Worm (Caenorhabditis elegans): ENCODE measurements around the gene ndx-9.

The ndx-9 gene

DNA sequence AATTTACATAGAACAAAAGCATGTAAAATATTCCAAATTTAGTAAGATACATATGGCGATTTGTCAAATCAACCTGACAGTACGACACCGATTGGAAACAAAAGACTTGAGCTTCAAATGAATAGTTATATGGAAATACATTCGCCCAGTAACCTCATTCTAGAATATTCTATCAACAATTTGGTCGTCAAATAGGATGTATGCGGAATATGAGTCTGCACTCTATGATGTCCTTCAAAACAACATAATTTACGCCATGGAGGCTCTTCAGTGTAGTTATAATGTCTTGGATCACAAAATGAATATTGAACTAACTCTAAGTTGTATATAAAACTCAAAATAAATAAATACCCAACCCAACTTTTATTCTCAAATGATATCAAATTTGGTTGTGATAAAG lies 14.8 kb upstream of the ndx-9 start (continued):
- TF ChIP-seq alr-1 (tag; optimal IDR thresholded peaks at IDR 0.05; ENCODE audit: borderline replicate concordance) (no peak), unc-130 (tag; optimal IDR thresholded peaks at IDR 0.05) (no peak), unc-86 (tag; optimal IDR thresholded peaks at IDR 0.05) (no peak)

DNA sequence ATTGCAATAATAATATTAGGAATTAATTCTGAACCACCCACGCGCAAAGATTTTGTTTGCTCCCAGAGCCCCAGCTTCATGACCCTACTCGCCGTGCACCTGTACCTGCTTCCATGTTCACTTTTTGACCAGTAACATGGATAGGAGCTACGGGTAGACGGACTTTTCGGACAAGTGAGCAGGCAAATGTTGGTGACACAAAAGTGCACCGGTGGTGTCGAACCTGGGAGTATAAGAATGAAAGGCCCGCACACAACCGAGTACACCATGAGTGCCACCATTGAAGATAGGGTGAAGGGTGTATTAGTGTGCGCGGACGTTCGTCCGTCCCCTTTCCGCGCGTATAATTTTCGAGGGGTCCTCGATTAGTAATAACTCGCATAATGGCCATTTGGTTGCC lies 14.1 kb upstream of the ndx-9 start:
- TF ChIP-seq jun-1 (tag; optimal IDR thresholded peaks at IDR 0.05) (no peak), zag-1 (tag; optimal IDR thresholded peaks at IDR 0.05) (no peak), grh-1 (GFP tag; IDR thresholded peaks at IDR 0.05) (0 out of 2 replicates have a peak, but pooled peaks have one; percentile 8), rnt-1 (tag; optimal IDR thresholded peaks at IDR 0.05) (peak; percentile 28), nhr-47 (tag; optimal IDR thresholded peaks at IDR 0.05) (peak; percentile 14), ztf-4 (tag; optimal IDR thresholded peaks at IDR 0.05) (peak; percentile 1), ama-1 (optimal IDR thresholded peaks at IDR 0.05) (peak; percentile 64), mep-1 (tag; optimal IDR thresholded peaks at IDR 0.05) (peak; percentile 18), nhr-19 (GFP tag; conservative IDR thresholded peaks at IDR 0.05) (peak; percentile 23)

DNA sequence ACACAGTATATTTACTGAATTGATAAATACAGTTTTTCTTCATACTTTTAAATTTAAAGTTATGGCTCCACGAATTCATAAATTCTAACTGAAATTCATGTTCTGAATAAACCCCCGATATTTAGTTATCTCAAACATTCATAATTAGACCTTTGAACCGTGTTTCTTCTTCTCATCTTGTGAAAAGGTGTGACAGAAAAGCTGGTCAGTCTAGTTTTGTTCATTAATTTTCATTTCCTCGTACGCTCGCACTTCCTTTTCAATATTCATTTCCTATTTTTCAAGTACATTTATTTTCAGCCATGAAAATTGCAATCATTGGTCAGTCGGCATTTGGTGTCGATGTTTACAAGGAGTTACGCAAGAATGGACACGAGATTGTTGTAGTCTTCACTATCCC lies 10.5 kb upstream of the ndx-9 start, which contains the start of gene alh-3:
TSS of gene alh-3 (plus strand) at position 301 of the 400 bp plus-strand sequence.
- TF ChIP-seq lin-39 (tag; optimal IDR thresholded peaks at IDR 0.05), result no peak
- no peak for TF ChIP-seq fkh-8 (tag; optimal IDR thresholded peaks at IDR 0.05)
- TF ChIP-seq nhr-11 (tag; optimal IDR thresholded peaks at IDR 0.05), result no peak
- TF ChIP-seq nhr-77 (tag; optimal IDR thresholded peaks at IDR 0.05), result no peak
- TF ChIP-seq vab-15 (tag; optimal IDR thresholded peaks at IDR 0.05), result no peak
- no peak for TF ChIP-seq aha-1 (tag; optimal IDR thresholded peaks at IDR 0.05)
- TF ChIP-seq ets-5 (GFP tag; IDR thresholded peaks at IDR 0.05), result no peak
- no peak for TF ChIP-seq nhr-84 (tag; optimal IDR thresholded peaks at IDR 0.05)
- no peak for TF ChIP-seq lin-35 (GFP tag; optimal IDR thresholded peaks at IDR 0.05)
- TF ChIP-seq elt-3 (tag; optimal IDR thresholded peaks at IDR 0.05), result no peak
- TF ChIP-seq egl-27 (tag; optimal IDR thresholded peaks at IDR 0.05), result no peak
- no peak for TF ChIP-seq ztf-4 (tag; optimal IDR thresholded peaks at IDR 0.05)
- TF ChIP-seq fos-1 (tag; optimal IDR thresholded peaks at IDR 0.05), result no peak
- TF ChIP-seq unc-98 (GFP tag; IDR thresholded peaks at IDR 0.05), result no peak
- no peak for TF ChIP-seq nhr-71 (tag; optimal IDR thresholded peaks at IDR 0.05)

DNA sequence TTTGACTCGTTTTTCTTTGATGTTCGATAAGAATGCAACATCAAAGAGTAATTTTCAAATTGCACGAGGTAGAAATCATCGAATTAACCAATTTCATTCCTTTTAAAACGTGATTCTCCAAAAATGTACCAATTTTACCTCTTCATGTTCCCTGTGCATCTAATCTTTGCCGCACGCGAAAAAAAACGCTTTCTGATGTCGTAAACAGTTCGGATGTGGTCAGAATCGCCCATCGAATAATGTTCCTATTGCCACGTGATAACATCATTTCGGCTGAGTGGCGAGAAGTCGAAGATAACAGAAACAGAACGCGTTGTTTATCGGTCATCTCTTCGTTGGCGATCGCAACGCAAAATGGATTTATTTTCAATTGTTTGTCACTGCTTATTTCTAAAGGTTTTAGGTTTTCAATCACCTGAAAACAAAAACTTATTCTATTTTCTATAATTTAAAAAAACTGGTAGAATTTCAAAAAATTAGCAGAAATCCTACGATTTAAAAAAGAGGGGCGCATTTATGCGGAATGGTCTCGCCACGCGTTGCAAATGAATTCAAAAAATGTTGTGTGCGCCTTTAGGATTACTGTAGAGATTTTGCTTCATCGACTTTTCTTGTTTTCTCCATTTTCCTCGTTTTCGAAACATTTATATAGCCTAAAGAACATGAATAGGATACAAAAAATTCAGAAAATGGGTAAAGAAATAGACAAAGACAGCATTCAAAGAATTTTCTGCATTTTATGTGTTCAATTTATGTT lies 9.9 kb upstream of the ndx-9 start, which contains the start of gene mogs-1:
TSS of gene mogs-1 (minus strand) at position 417 of the 757 bp plus-strand sequence.
- TF ChIP-seq swsn-7 (tag; optimal IDR thresholded peaks at IDR 0.05), result no peak
- peak; percentile 60 for TF ChIP-seq ztf-4 (tag; optimal IDR thresholded peaks at IDR 0.05)
- no peak for TF ChIP-seq efl-1 (optimal IDR thresholded peaks at IDR 0.05)
- TF ChIP-seq efl-1 (GFP tag; optimal IDR thresholded peaks at IDR 0.05 in 1 of 2), result peak in 1 of 2 experiments; percentile 60
- TF ChIP-seq hlh-17 (GFP tag; optimal IDR thresholded peaks at IDR 0.05; ENCODE audit: borderline replicate concordance), result no peak
- no peak for TF ChIP-seq jun-1 (tag; optimal IDR thresholded peaks at IDR 0.05)
- TF ChIP-seq nhr-20 (tag; optimal IDR thresholded peaks at IDR 0.05), result peak; percentile 62
- TF ChIP-seq unc-130 (tag; optimal IDR thresholded peaks at IDR 0.05), result peak; percentile 1
- peak; percentile 65 for TF ChIP-seq lin-14 (GFP tag; optimal IDR thresholded peaks at IDR 0.05)
- TF ChIP-seq mdl-1 (tag; optimal IDR thresholded peaks at IDR 0.05), result peak in 1 of 2 experiments; percentile 56
- TF ChIP-seq snu-23 (GFP tag; optimal IDR thresholded peaks at IDR 0.05), result peak; percentile 38
- TF ChIP-seq blmp-1 (tag; optimal IDR thresholded peaks at IDR 0.05), result peak; percentile 73
- peak; percentile 50 for TF ChIP-seq mep-1 (tag; optimal IDR thresholded peaks at IDR 0.05)
- peak; percentile 51 for TF ChIP-seq nhr-71 (tag; optimal IDR thresholded peaks at IDR 0.05)
- peak; percentile 87 for TF ChIP-seq nhr-85 (tag)
- TF ChIP-seq egl-13 (tag; optimal IDR thresholded peaks at IDR 0.05), result no peak
- TF ChIP-seq lin-35 (GFP tag; optimal IDR thresholded peaks at IDR 0.05), result peak in 1 of 2 experiments; percentile 39
- TF ChIP-seq skn-1 (tag; optimal IDR thresholded peaks at IDR 0.05), result no peak
- TF ChIP-seq nhr-19 (GFP tag; conservative IDR thresholded peaks at IDR 0.05), result 0 out of 2 replicates have a peak, but pooled peaks have one; percentile 26
- peak in 1 of 6 experiments; percentile 72 for TF ChIP-seq elt-3 (tag; optimal IDR thresholded peaks at IDR 0.05)
- TF ChIP-seq tbx-2 (tag; optimal IDR thresholded peaks at IDR 0.05), result peak; percentile 11
- TF ChIP-seq nhr-47 (tag; optimal IDR thresholded peaks at IDR 0.05), result no peak

Measured in whole organism, L1 larva.